Worm (Caenorhabditis elegans): ENCODE results near the gene rad-51.
A peak's percentile ranks its signal among the peaks of the same experiment; 100 is the strongest.

DNA sequence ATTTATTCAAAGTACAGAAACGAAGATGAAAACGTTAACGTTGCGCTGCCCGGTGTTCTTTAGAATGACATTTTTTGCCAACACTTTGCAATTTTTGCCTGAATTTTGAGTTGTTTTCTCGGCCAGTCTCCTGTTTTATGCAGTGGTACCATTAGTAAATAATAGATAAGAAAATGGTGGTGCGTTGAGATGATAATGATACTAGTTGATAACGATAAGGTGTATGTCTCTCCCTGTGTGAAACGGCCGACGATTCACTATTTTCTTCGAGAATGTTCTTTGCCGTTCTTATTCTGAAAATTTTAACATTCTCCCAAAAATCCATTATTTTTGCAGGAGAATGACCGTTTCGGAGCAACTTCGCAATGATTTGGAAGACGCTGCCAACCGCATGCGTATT is 40.8 kb downstream of the rad-51 start, which contains the start of gene tkt-1:
- TF ChIP-seq zag-1 (tag; optimal IDR thresholded peaks at IDR 0.05) (no peak), ceh-90 (tag; optimal IDR thresholded peaks at IDR 0.05) (no peak), ceh-8 (GFP tag; optimal IDR thresholded peaks at IDR 0.05) (no peak), tbx-2 (tag; optimal IDR thresholded peaks at IDR 0.05) (no peak), tlp-1 (tag; optimal IDR thresholded peaks at IDR 0.05) (no peak), blmp-1 (tag; optimal IDR thresholded peaks at IDR 0.05) (no peak), irx-1 (tag; optimal IDR thresholded peaks at IDR 0.05) (no peak), elt-2 (tag; optimal IDR thresholded peaks at IDR 0.05) (peak; percentile 67), lir-3 (tag; optimal IDR thresholded peaks at IDR 0.05; ENCODE audit: poor library complexity) (no peak), xbp-1 (tag; optimal IDR thresholded peaks at IDR 0.05) (no peak)

All from whole organism, L1 larva.